Worm (Caenorhabditis elegans) whole organism, L4 larva: Measurements from ENCODE around the gene Y38A10A.2.

Source experiments
- D1046.2 ChIP-seq: fragments of 200-800 bp; sonication (Bioruptor generic); IDR thresholded peaks from 2 replicates; pipeline ENCODE4 v1.3.6; 2022; ENCODE audit warnings: missing genetic modification characterization, missing compliant biosample characterization
- R02D3.7 ChIP-seq: fragments of 150-350 bp; sonication (generic microtip); optimal IDR thresholded peaks from 3 replicates; lab custom pipeline; 2014; ENCODE audit warnings: missing biosample characterization, missing genetic modification characterization
- T20F7.1 ChIP-seq: fragments of 200-800 bp; sonication (Bioruptor generic); optimal IDR thresholded peaks from 2 replicates; lab custom pipeline; 2018; ENCODE audit warnings: mild to moderate bottlenecking, missing genetic modification characterization, missing compliant biosample characterization
- T26A8.4 ChIP-seq: fragments of 200-800 bp; sonication (Bioruptor generic); IDR thresholded peaks from 2 replicates; pipeline ENCODE4 v1.3.6; 2022; ENCODE audit warnings: missing genetic modification characterization, missing compliant biosample characterization
- Y48G9A.11 ChIP-seq: fragments of 200-800 bp; sonication (Bioruptor generic); IDR thresholded peaks from 2 replicates; pipeline ENCODE4 v1.3.6; 2022; ENCODE audit warnings: missing genetic modification reagents, missing genetic modification characterization, missing compliant biosample characterization
- ZK337.2 ChIP-seq: fragments of 200-800 bp; sonication (Bioruptor generic); IDR thresholded peaks from 2 replicates; pipeline ENCODE4 v1.3.6; 2022; ENCODE audit warnings: missing genetic modification reagents, missing genetic modification characterization, missing compliant biosample characterization
- attf-4 ChIP-seq: sonication (generic microtip); optimal IDR thresholded peaks from 3 replicates; lab custom pipeline; 2017; ENCODE audit warnings: missing biosample characterization, missing genetic modification characterization
- ceh-20 ChIP-seq: fragments of 200-800 bp; sonication (Bioruptor generic); IDR thresholded peaks from 2 replicates; pipeline ENCODE4 v1.3.6; 2022; ENCODE audit warnings: missing genetic modification reagents, missing genetic modification characterization, missing compliant biosample characterization
- ceh-44 ChIP-seq: fragments of 200-800 bp; sonication (Bioruptor generic); IDR thresholded peaks from 2 replicates; pipeline ENCODE4 v1.3.6; 2022; ENCODE audit warnings: missing genetic modification reagents, missing genetic modification characterization, missing compliant biosample characterization
- cey-2 ChIP-seq: sonication (generic microtip); optimal IDR thresholded peaks from 3 replicates; lab custom pipeline; 2017; ENCODE audit warnings: missing genetic modification characterization, mild to moderate bottlenecking, missing compliant biosample characterization, antibody characterized with exemption, borderline replicate concordance; ENCODE audit not compliant: insufficient read depth
- ctbp-1 ChIP-seq: fragments of 200-800 bp; sonication (Bioruptor generic); IDR thresholded peaks from 2 replicates; pipeline ENCODE4 v1.3.6; 2022; ENCODE audit warnings: missing genetic modification reagents, missing genetic modification characterization, missing compliant biosample characterization
- daf-16 ChIP-seq, 3 experiments: sonication (generic microtip); optimal IDR thresholded peaks; 2 replicates each; lab custom pipeline; 2016 to 2017; ENCODE audit warnings: missing genetic modification characterization in 3 of 3, missing genetic modification reagents in 3 of 3, mild to moderate bottlenecking in 2 of 3, missing compliant biosample characterization in 2 of 3, missing biosample characterization in 1 of 3, moderate library complexity in 1 of 3
- dmd-6 ChIP-seq: fragments of 200-800 bp; sonication (Bioruptor generic); IDR thresholded peaks from 2 replicates; pipeline ENCODE4 v1.3.6; 2022; ENCODE audit warnings: missing genetic modification reagents, missing genetic modification characterization, missing compliant biosample characterization
- dpl-1 ChIP-seq: fragments of 150-350 bp; optimal IDR thresholded peaks from 2 replicates; lab custom pipeline; 2014; ENCODE audit warnings: missing biosample characterization, missing genetic modification reagents, missing genetic modification characterization
- duxl-1 ChIP-seq: sonication (generic microtip); optimal IDR thresholded peaks from 2 replicates; lab custom pipeline; 2016; ENCODE audit warnings: mild to moderate bottlenecking, missing genetic modification characterization, moderate library complexity, missing compliant biosample characterization; ENCODE audit not compliant: poor library complexity
- dve-1 ChIP-seq: sonication (generic microtip); optimal IDR thresholded peaks from 2 replicates; lab custom pipeline; 2017; ENCODE audit warnings: antibody characterized with exemption, mild to moderate bottlenecking, missing genetic modification characterization, missing compliant biosample characterization; ENCODE audit not compliant: insufficient read depth
- egl-27 ChIP-seq: sonication (generic microtip); optimal IDR thresholded peaks from 3 replicates; lab custom pipeline; 2017; ENCODE audit warnings: missing biosample characterization, missing genetic modification reagents, missing genetic modification characterization
- hif-1 ChIP-seq, 2 experiments: sonication (generic microtip); optimal IDR thresholded peaks; 2 replicates each; lab custom pipeline; 2016 to 2017; ENCODE audit warnings: missing compliant biosample characterization in 2 of 2, missing genetic modification characterization in 2 of 2, missing genetic modification reagents in 2 of 2, missing genotype in 2 of 2, mild to moderate bottlenecking in 1 of 2
- hlh-11 ChIP-seq: fragments of 200-800 bp; sonication (Bioruptor generic); optimal IDR thresholded peaks from 2 replicates; lab custom pipeline; 2018; ENCODE audit warnings: mild to moderate bottlenecking, missing genetic modification characterization, missing compliant biosample characterization
- hlh-30 ChIP-seq: sonication (generic microtip); optimal IDR thresholded peaks from 2 replicates; lab custom pipeline; 2017; ENCODE audit warnings: antibody characterized with exemption, mild to moderate bottlenecking, missing genetic modification characterization, missing compliant biosample characterization; ENCODE audit not compliant: insufficient read depth
- hmg-1.1 ChIP-seq: fragments of 200-800 bp; sonication (Bioruptor generic); IDR thresholded peaks from 2 replicates; pipeline ENCODE4 v1.3.6; 2022; ENCODE audit warnings: missing genetic modification reagents, missing genetic modification characterization, missing compliant biosample characterization
- lin-38 ChIP-seq: fragments of 200-800 bp; sonication (Bioruptor generic); IDR thresholded peaks from 2 replicates; pipeline ENCODE4 v1.3.6; 2022; ENCODE audit warnings: missing genetic modification reagents, missing genetic modification characterization, missing compliant biosample characterization
- lsy-2 ChIP-seq, 2 experiments: fragments of 150-350 bp in 1 of 2; sonication (generic microtip) in 1 of 2; optimal IDR thresholded peaks; 2 replicates each; lab custom pipeline; 2014 to 2017; ENCODE audit warnings: missing biosample characterization in 2 of 2, missing genetic modification characterization in 2 of 2
- mep-1 ChIP-seq: fragments of 150-350 bp; sonication (generic microtip); optimal IDR thresholded peaks from 3 replicates; lab custom pipeline; 2014; ENCODE audit warnings: missing biosample characterization, missing genetic modification characterization
- mes-2 ChIP-seq: sonication (generic microtip); optimal IDR thresholded peaks from 2 replicates; lab custom pipeline; 2016; ENCODE audit warnings: missing genotype, mild to moderate bottlenecking, missing genetic modification characterization, missing compliant biosample characterization; ENCODE audit not compliant: poor library complexity, severe bottlenecking
- nhr-10 ChIP-seq: fragments of 150-350 bp; optimal IDR thresholded peaks from 2 replicates; lab custom pipeline; 2014; ENCODE audit warnings: missing biosample characterization, missing genetic modification characterization
- nhr-102 ChIP-seq: sonication (generic microtip); optimal IDR thresholded peaks from 2 replicates; lab custom pipeline; 2016; ENCODE audit warnings: mild to moderate bottlenecking, missing genetic modification characterization, moderate library complexity, missing compliant biosample characterization
- nhr-25 ChIP-seq: sonication (generic microtip); optimal IDR thresholded peaks from 2 replicates; lab custom pipeline; 2017; ENCODE audit warnings: missing genetic modification characterization, mild to moderate bottlenecking, missing compliant biosample characterization, antibody characterized with exemption, moderate library complexity, borderline replicate concordance; ENCODE audit not compliant: insufficient read depth
- nhr-28 ChIP-seq: fragments of 150-350 bp; optimal IDR thresholded peaks from 2 replicates; lab custom pipeline; 2014; ENCODE audit warnings: missing biosample characterization, missing genetic modification characterization
- nhr-48 ChIP-seq: sonication (generic microtip); optimal IDR thresholded peaks from 2 replicates; lab custom pipeline; 2016; ENCODE audit warnings: mild to moderate bottlenecking, missing genetic modification characterization, missing compliant biosample characterization
- nhr-6 ChIP-seq: fragments of 150-350 bp; optimal IDR thresholded peaks from 2 replicates; lab custom pipeline; 2014; ENCODE audit warnings: missing biosample characterization, missing genetic modification characterization
- nhr-76 ChIP-seq: fragments of 150-350 bp; optimal IDR thresholded peaks from 2 replicates; lab custom pipeline; 2014; ENCODE audit warnings: missing biosample characterization, missing genetic modification characterization
- nhr-77 ChIP-seq: fragments of 150-350 bp; optimal IDR thresholded peaks from 2 replicates; lab custom pipeline; 2014; ENCODE audit warnings: missing biosample characterization, missing genetic modification characterization
- php-3 ChIP-seq: fragments of 200-800 bp; sonication (Bioruptor generic); IDR thresholded peaks from 2 replicates; pipeline ENCODE4 v1.3.6; 2022; ENCODE audit warnings: missing genetic modification reagents, missing genetic modification characterization, missing compliant biosample characterization
- set-16 ChIP-seq: fragments of 200-800 bp; sonication (Bioruptor generic); IDR thresholded peaks from 2 replicates; pipeline ENCODE4 v1.3.6; 2022; ENCODE audit warnings: missing genetic modification reagents, missing genetic modification characterization, missing compliant biosample characterization
- unc-130 ChIP-seq: sonication (generic microtip); optimal IDR thresholded peaks from 2 replicates; lab custom pipeline; 2016; ENCODE audit warnings: missing genetic modification reagents, missing genetic modification characterization, missing compliant biosample characterization
- zfp-3 ChIP-seq: fragments of 200-800 bp; sonication (Bioruptor generic); conservative IDR thresholded peaks from 2 replicates; pipeline ENCODE4 v1.3.6; 2022; ENCODE audit warnings: missing genetic modification reagents, missing genetic modification characterization, missing compliant biosample characterization
- ztf-7 ChIP-seq: fragments of 150-350 bp; optimal IDR thresholded peaks from 2 replicates; lab custom pipeline; 2014; ENCODE audit warnings: missing biosample characterization, missing genetic modification characterization

Gene Y38A10A.2

DNA sequence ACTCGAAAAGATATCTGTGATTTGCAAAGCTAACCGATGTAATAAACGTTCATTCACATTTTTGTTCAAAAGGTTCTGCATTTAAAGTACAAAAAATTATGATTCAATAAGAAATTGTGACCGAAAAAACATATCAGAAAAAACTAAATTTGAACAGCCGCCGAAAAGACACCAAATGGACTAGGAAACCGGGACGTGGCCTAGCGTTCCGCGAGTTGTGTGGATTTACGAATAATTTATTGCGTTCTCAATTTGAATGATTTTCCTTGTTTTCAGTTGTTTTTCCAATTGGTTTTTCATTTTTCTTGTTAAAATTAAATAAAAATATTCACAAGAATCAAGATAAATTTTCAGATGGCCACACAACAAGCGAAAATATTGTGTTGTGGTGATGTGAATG, 44.2 kb upstream of the Y38A10A.2 start, which contains the start of gene cwf-19L1:
Gene cwf-19L1 (plus strand): TSS at position 355 of the 400 bp plus-strand sequence.
- TF ChIP-seq daf-16 (GFP tag; optimal IDR thresholded peaks at IDR 0.05; lab: Kevin White, UChicago) (no peak), daf-16 (tag; optimal IDR thresholded peaks at IDR 0.05; lab: Kevin White, UChicago) (peak; percentile 48), cey-2 (tag; lab: Kevin White, UChicago) (no peak), nhr-77 (tag; lab: Kevin White, UChicago) (no peak), ZK337.2 (GFP tag; lab: Robert Waterston, UW) (0 out of 2 replicates have a peak, but pooled peaks have one; percentile 20), dmd-6 (0 out of 2 replicates have a peak, but pooled peaks have one; percentile 19), zfp-3 (0 out of 2 replicates have a peak, but pooled peaks have one; percentile 11), ceh-20 (GFP tag; lab: Robert Waterston, UW) (peak; percentile 58; the same call in 1 of the 2 replicates), nhr-76 (no peak), egl-27 (tag; lab: Kevin White, UChicago) (no peak), dve-1 (peak; percentile 53), T20F7.1 (GFP tag; lab: Kevin White, UChicago) (no peak), T26A8.4 (GFP tag; lab: Robert Waterston, UW) (peak; percentile 38; the same call in 1 of the 2 replicates), nhr-6 (tag; lab: Kevin White, UChicago) (peak; percentile 23), duxl-1 (peak; percentile 46), nhr-28 (peak; percentile 15), php-3 (GFP tag; lab: Robert Waterston, UW) (0 out of 2 replicates have a peak, but pooled peaks have one; percentile 7), hlh-11 (tag; lab: Kevin White, UChicago) (peak; percentile 18), unc-130 (peak; percentile 57), hif-1 (tag; optimal IDR thresholded peaks at IDR 0.05; lab: Kevin White, UChicago) (peak in 1 of 2 experiments; percentile 74), lin-38 (GFP tag; lab: Robert Waterston, UW) (peak; percentile 44; the same call in 1 of the 2 replicates), nhr-48 (tag; lab: Kevin White, UChicago) (peak; percentile 17), hmg-1.1 (GFP tag; lab: Robert Waterston, UW) (0 out of 2 replicates have a peak, but pooled peaks have one; percentile 22), nhr-102 (tag; lab: Kevin White, UChicago) (peak; percentile 40), Y48G9A.11 (GFP tag; lab: Robert Waterston, UW) (no peak), ctbp-1 (GFP tag; lab: Robert Waterston, UW) (0 out of 2 replicates have a peak, but pooled peaks have one; percentile 8), R02D3.7 (tag; lab: Kevin White, UChicago) (peak; percentile 63), ceh-44 (GFP tag; lab: Robert Waterston, UW) (no peak), dpl-1 (peak; percentile 93), mes-2 (tag; lab: Kevin White, UChicago) (peak; percentile 97), lsy-2 (tag; optimal IDR thresholded peaks at IDR 0.05; lab: Kevin White, UChicago) (peak in 1 of 2 experiments; percentile 78), hlh-30 (tag; lab: Kevin White, UChicago) (peak; percentile 42), mep-1 (tag; lab: Kevin White, UChicago) (peak; percentile 39)

- peak; percentile 31 for TF ChIP-seq hlh-11 (tag; lab: Kevin White, UChicago)
- peak; percentile 53 for TF ChIP-seq set-16
- no peak for TF ChIP-seq attf-4
- TF ChIP-seq ztf-7 (tag; lab: Kevin White, UChicago): no peak
- no peak for TF ChIP-seq D1046.2 (GFP tag; lab: Robert Waterston, UW)
- TF ChIP-seq nhr-25 (tag; lab: Kevin White, UChicago): peak; percentile 27
- TF ChIP-seq nhr-10 (tag; lab: Kevin White, UChicago): no peak
These were observed 42.1 kb upstream of the Y38A10A.2 start, which contains the start of gene atf-8 for ce11 chrV:6105374-6105773. Gene atf-8, plus strand, starts transcription at chrV:6105607.
